Worm (Caenorhabditis elegans) whole organism, mixed stage, embryonic: Measurements from ENCODE around the gene W03F8.6.

Experiments used
- M03D4.4 ChIP-seq: sonication (generic microtip); optimal IDR thresholded peaks from 2 replicates; lab custom pipeline; 2017; ENCODE audit warnings: mild to moderate bottlenecking, missing genetic modification characterization, missing compliant biosample characterization
- bed-3 ChIP-seq: fragments of 200-800 bp; sonication (Bioruptor generic); optimal IDR thresholded peaks from 3 replicates; lab custom pipeline; 2018; ENCODE audit warnings: mild to moderate bottlenecking, missing genetic modification characterization, moderate library complexity, missing compliant biosample characterization
- blmp-1 ChIP-seq: fragments of 150-350 bp; optimal IDR thresholded peaks from 2 replicates; lab custom pipeline; 2014; ENCODE audit warnings: missing biosample characterization, missing genetic modification characterization
- ceh-39 ChIP-seq: fragments of 150-350 bp; optimal IDR thresholded peaks from 2 replicates; lab custom pipeline; 2014; ENCODE audit warnings: missing biosample characterization, missing genetic modification characterization
- ceh-43 ChIP-seq: fragments of 200-800 bp; sonication (Bioruptor generic); optimal IDR thresholded peaks from 2 replicates; lab custom pipeline; 2018; ENCODE audit warnings: mild to moderate bottlenecking, missing genetic modification characterization, moderate library complexity, missing compliant biosample characterization
- ceh-83 ChIP-seq: fragments of 200-800 bp; sonication (Bioruptor generic); optimal IDR thresholded peaks from 2 replicates; lab custom pipeline; 2018; ENCODE audit warnings: mild to moderate bottlenecking, missing genetic modification characterization, missing compliant biosample characterization
- ces-1 ChIP-seq: fragments of 150-350 bp; optimal IDR thresholded peaks from 2 replicates; lab custom pipeline; 2014; ENCODE audit warnings: missing biosample characterization, missing genetic modification reagents, missing genetic modification characterization
- cnd-1 ChIP-seq: fragments of 200-800 bp; sonication (Bioruptor generic); optimal IDR thresholded peaks from 2 replicates; lab custom pipeline; 2018; ENCODE audit warnings: mild to moderate bottlenecking, missing genetic modification characterization, missing compliant biosample characterization
- drap-1 ChIP-seq: fragments of 200-800 bp; sonication (Bioruptor generic); optimal IDR thresholded peaks from 3 replicates; lab custom pipeline; 2018; ENCODE audit warnings: mild to moderate bottlenecking, missing genetic modification characterization, missing compliant biosample characterization
- elt-1 ChIP-seq: sonication (generic microtip); optimal IDR thresholded peaks from 2 replicates; lab custom pipeline; 2017; ENCODE audit warnings: missing genetic modification characterization, mild to moderate bottlenecking, missing compliant biosample characterization, antibody characterized with exemption, moderate library complexity, borderline replicate concordance; ENCODE audit not compliant: insufficient read depth
- elt-3 ChIP-seq: fragments of 150-350 bp; optimal IDR thresholded peaks from 2 replicates; lab custom pipeline; 2014; ENCODE audit warnings: missing biosample characterization, missing genetic modification characterization
- flh-1 ChIP-seq: fragments of 200-800 bp; sonication (Bioruptor generic); optimal IDR thresholded peaks from 2 replicates; lab custom pipeline; 2018; ENCODE audit warnings: mild to moderate bottlenecking, missing genetic modification characterization, moderate library complexity, missing compliant biosample characterization
- ham-2 ChIP-seq: fragments of 200-800 bp; sonication (Bioruptor generic); optimal IDR thresholded peaks from 2 replicates; lab custom pipeline; 2018; ENCODE audit warnings: mild to moderate bottlenecking, missing genetic modification characterization, missing compliant biosample characterization
- hlh-1 ChIP-seq: fragments of 150-350 bp; optimal IDR thresholded peaks from 2 replicates; lab custom pipeline; 2014; ENCODE audit warnings: missing biosample characterization, missing genetic modification reagents, missing genetic modification characterization
- lin-13 ChIP-seq: fragments of 150-350 bp; optimal IDR thresholded peaks from 2 replicates; lab custom pipeline; 2014; ENCODE audit warnings: missing biosample characterization, missing genetic modification characterization
- lin-32 ChIP-seq: fragments of 200-800 bp; sonication (Bioruptor generic); optimal IDR thresholded peaks from 2 replicates; lab custom pipeline; 2018; ENCODE audit warnings: mild to moderate bottlenecking, missing genetic modification characterization, missing compliant biosample characterization
- lsy-2 ChIP-seq: fragments of 150-350 bp; optimal IDR thresholded peaks from 2 replicates; lab custom pipeline; 2014; ENCODE audit warnings: missing biosample characterization, missing genetic modification characterization
- mab-5 ChIP-seq: fragments of 150-350 bp; optimal IDR thresholded peaks from 2 replicates; lab custom pipeline; 2014; ENCODE audit warnings: missing biosample characterization, missing genetic modification characterization
- mep-1 ChIP-seq: fragments of 150-350 bp; optimal IDR thresholded peaks from 2 replicates; lab custom pipeline; 2017; ENCODE audit warnings: missing biosample characterization, missing genetic modification reagents, missing genetic modification characterization, inconsistent platforms
- mls-2 ChIP-seq: sonication (generic microtip); optimal IDR thresholded peaks from 2 replicates; lab custom pipeline; 2016; ENCODE audit warnings: mild to moderate bottlenecking, missing genetic modification characterization, moderate library complexity, missing compliant biosample characterization
- nhr-12 ChIP-seq: fragments of 150-350 bp; optimal IDR thresholded peaks from 2 replicates; lab custom pipeline; 2014; ENCODE audit warnings: missing biosample characterization, missing genetic modification characterization
- nhr-2 ChIP-seq: fragments of 150-350 bp; optimal IDR thresholded peaks from 2 replicates; lab custom pipeline; 2014; ENCODE audit warnings: missing biosample characterization, missing genetic modification characterization
- nhr-237 ChIP-seq: fragments of 150-350 bp; optimal IDR thresholded peaks from 2 replicates; lab custom pipeline; 2014; ENCODE audit warnings: missing biosample characterization, missing genetic modification characterization
- nhr-28 ChIP-seq: fragments of 150-350 bp; optimal IDR thresholded peaks from 2 replicates; lab custom pipeline; 2014; ENCODE audit warnings: missing biosample characterization, missing genetic modification characterization
- pha-4 ChIP-seq: fragments of 150-350 bp; optimal IDR thresholded peaks from 2 replicates; lab custom pipeline; 2018; ENCODE audit warnings: missing biosample characterization, missing genetic modification reagents, missing genetic modification characterization
- sem-2 ChIP-seq: fragments of 200-800 bp; sonication (Bioruptor generic); optimal IDR thresholded peaks from 2 replicates; lab custom pipeline; 2018; ENCODE audit warnings: mild to moderate bottlenecking, missing genetic modification characterization, missing compliant biosample characterization
- snpc-4 ChIP-seq: fragments of 150-350 bp; optimal IDR thresholded peaks from 2 replicates; lab custom pipeline; 2014; ENCODE audit warnings: missing biosample characterization, missing genetic modification characterization
- sptf-1 ChIP-seq: sonication (generic microtip); optimal IDR thresholded peaks from 2 replicates; lab custom pipeline; 2017; ENCODE audit warnings: mild to moderate bottlenecking, missing genetic modification characterization, moderate library complexity, missing compliant biosample characterization
- tbx-8 ChIP-seq: fragments of 200-800 bp; sonication (Bioruptor generic); optimal IDR thresholded peaks from 2 replicates; lab custom pipeline; 2018; ENCODE audit warnings: mild to moderate bottlenecking, missing genetic modification characterization, moderate library complexity, missing compliant biosample characterization
- unc-120 ChIP-seq: sonication (generic microtip); optimal IDR thresholded peaks from 2 replicates; lab custom pipeline; 2017; ENCODE audit warnings: missing genetic modification characterization, missing compliant biosample characterization; ENCODE audit not compliant: poor library complexity, severe bottlenecking
- unc-62 ChIP-seq: fragments of 150-350 bp; optimal IDR thresholded peaks from 2 replicates; lab custom pipeline; 2014; ENCODE audit warnings: missing biosample characterization, missing genetic modification reagents, missing genetic modification characterization
- zip-8 ChIP-seq: fragments of 150-350 bp; optimal IDR thresholded peaks from 2 replicates; lab custom pipeline; 2014; ENCODE audit warnings: missing biosample characterization, missing genetic modification characterization
- ztf-11 ChIP-seq: fragments of 150-350 bp; optimal IDR thresholded peaks from 2 replicates; lab custom pipeline; 2014; ENCODE audit warnings: missing biosample characterization, missing genetic modification characterization

The W03F8.6 gene

DNA sequence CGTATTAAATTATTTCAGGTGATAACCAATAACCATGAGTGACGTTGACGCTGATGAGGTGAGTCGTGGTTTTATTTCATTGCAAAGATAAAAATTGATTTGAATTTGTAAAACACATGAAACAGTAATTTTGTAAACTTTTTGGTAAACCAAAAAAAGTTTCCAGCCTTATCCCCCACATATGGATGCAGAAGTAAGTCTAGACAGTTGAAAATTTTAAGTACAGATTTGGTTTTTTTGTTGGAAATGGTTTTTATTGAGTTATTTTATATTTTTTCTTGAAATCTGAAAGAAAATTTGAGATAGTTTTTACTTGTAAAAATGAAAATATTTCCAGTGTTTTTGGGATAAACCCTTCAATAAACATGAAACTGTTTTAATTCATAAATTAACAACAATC, 18.2 kb upstream of the W03F8.6 start, which contains the start of gene tni-4:
Gene tni-4, plus strand, starts transcription at position 19 of the 400 bp plus-strand sequence.
- TF ChIP-seq lin-13 (tag; lab: Kevin White, UChicago) (no peak), elt-1 (tag; lab: Kevin White, UChicago) (no peak), ces-1 (GFP tag; lab: Kevin White, UChicago) (no peak), flh-1 (GFP tag; lab: Kevin White, UChicago) (no peak), sptf-1 (tag; lab: Kevin White, UChicago) (no peak), elt-3 (tag; lab: Kevin White, UChicago) (no peak), mep-1 (tag; lab: Kevin White, UChicago) (no peak), mls-2 (no peak), unc-120 (tag; lab: Kevin White, UChicago) (no peak), ceh-83 (GFP tag; lab: Kevin White, UChicago) (no peak), unc-62 (GFP tag; lab: Kevin White, UChicago) (no peak), blmp-1 (tag; lab: Kevin White, UChicago) (no peak), nhr-28 (tag; lab: Kevin White, UChicago) (no peak), sem-2 (GFP tag; lab: Kevin White, UChicago) (no peak)

DNA sequence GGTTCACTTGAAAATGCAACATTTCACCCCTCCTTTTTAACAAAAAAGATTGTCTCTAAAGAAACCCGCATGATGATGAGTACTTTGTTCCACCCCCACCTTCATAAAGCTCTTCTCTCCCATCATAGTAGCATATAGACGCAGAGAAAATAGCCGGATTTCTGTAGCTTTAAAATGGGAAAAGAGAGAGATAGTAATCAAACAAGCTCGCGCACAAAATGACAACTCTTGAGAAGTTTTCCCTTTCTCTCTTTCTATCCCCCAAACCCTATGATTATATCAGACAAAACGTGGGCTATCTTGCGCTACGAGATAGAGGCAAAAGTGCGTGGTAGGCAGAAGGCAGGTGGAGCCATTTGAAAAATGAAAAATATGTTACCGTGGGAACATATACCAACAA, 16.2 kb upstream of the W03F8.6 start:
- TF ChIP-seq lin-32 (GFP tag; lab: Kevin White, UChicago), result no peak
- TF ChIP-seq elt-1 (tag; lab: Kevin White, UChicago), result no peak
- no peak for TF ChIP-seq tbx-8 (GFP tag; lab: Kevin White, UChicago)
- no peak for TF ChIP-seq ham-2 (GFP tag; lab: Kevin White, UChicago)
- no peak for TF ChIP-seq nhr-12 (tag; lab: Kevin White, UChicago)
- TF ChIP-seq pha-4, result no peak
- TF ChIP-seq snpc-4 (tag; lab: Kevin White, UChicago), result no peak
- TF ChIP-seq blmp-1 (tag; lab: Kevin White, UChicago), result no peak
- TF ChIP-seq zip-8 (tag; lab: Kevin White, UChicago), result no peak
- no peak for TF ChIP-seq lin-13 (tag; lab: Kevin White, UChicago)
- no peak for TF ChIP-seq drap-1
- TF ChIP-seq nhr-237, result no peak
- TF ChIP-seq mls-2, result no peak
- no peak for TF ChIP-seq bed-3 (GFP tag; lab: Kevin White, UChicago)
- no peak for TF ChIP-seq ceh-43 (GFP tag; lab: Kevin White, UChicago)
- TF ChIP-seq sem-2 (GFP tag; lab: Kevin White, UChicago), result no peak
- no peak for TF ChIP-seq mab-5 (tag; lab: Kevin White, UChicago)
- TF ChIP-seq lsy-2, result no peak

DNA sequence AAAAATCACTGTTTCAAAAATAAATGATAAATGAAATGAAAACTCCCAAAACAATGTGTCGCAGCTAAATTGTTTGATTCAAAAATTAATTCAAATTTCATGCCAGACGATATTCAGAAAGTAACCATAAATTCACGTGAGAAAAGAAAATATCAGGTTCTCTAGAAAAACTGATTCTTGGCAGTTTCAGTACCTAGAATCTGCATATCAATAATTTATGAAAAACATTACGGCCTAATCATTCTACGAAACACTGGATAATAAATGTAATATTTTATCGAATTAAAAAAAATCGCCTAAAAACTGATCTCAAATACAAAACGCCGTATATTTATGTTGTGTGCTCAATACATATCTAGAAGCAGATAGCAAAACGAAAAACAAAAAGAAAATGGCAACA, 14.4 kb upstream of the W03F8.6 start:
- TF ChIP-seq mls-2, result no peak
- no peak for TF ChIP-seq tbx-8 (GFP tag; lab: Kevin White, UChicago)
- no peak for TF ChIP-seq pha-4
- TF ChIP-seq, all 35 proteins: peak for 0

DNA sequence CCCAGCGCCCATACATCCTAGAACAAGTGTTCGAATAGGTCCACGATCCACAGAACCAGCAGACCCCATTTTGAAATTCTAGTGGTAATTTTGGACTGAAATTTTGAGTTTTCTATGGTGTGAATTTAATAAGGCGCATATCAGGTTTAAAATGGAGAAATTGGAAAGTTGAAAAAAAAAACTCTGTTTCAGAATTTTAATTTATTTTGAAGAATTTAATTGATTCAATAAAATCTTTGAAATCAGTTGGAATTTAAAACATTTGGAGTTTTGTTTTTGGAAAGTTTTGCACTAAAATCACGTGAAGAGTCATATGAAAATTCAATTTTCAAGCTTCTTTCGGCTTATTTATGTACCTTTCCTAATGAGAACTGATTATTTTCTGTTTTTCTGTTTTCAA, 9.2 kb upstream of the W03F8.6 start, which contains the start of gene gpa-18:
Gene gpa-18, minus strand, starts transcription at position 101 of the 400 bp plus-strand sequence.
- TF ChIP-seq hlh-1 (tag; lab: Kevin White, UChicago), result no peak
- TF ChIP-seq mep-1 (tag; lab: Kevin White, UChicago), result no peak
- no peak for TF ChIP-seq ham-2 (GFP tag; lab: Kevin White, UChicago)
- no peak for TF ChIP-seq ceh-39 (tag; lab: Kevin White, UChicago)
- no peak for TF ChIP-seq unc-62 (GFP tag; lab: Kevin White, UChicago)
- TF ChIP-seq lin-13 (tag; lab: Kevin White, UChicago), result no peak
- no peak for TF ChIP-seq lin-32 (GFP tag; lab: Kevin White, UChicago)
- TF ChIP-seq mls-2, result no peak

DNA sequence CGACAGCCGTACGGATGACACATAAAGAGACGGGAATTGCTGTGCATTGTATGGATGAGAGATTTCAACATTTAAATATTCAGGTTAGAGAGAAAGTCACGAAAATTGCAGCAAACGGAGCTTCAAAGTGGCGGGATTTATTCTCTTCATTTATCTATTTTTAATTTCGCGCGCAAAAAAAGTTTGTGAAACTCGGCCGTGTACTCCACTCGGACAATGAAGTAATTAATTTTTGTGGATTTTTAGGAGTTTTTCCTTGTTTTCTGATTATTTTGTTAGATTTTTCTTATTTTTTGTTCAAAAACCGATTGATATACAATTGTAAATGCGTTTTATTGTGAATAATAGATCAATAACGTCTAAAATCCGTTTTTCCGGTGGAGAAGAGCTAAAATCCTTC, 1.7 kb upstream of the W03F8.6 start:
- TF ChIP-seq ceh-39 (tag; lab: Kevin White, UChicago) (no peak), unc-62 (GFP tag; lab: Kevin White, UChicago) (no peak), bed-3 (GFP tag; lab: Kevin White, UChicago) (no peak), nhr-12 (tag; lab: Kevin White, UChicago) (no peak), lsy-2 (no peak), lin-13 (tag; lab: Kevin White, UChicago) (no peak), tbx-8 (GFP tag; lab: Kevin White, UChicago) (no peak), lin-32 (GFP tag; lab: Kevin White, UChicago) (no peak), mab-5 (tag; lab: Kevin White, UChicago) (no peak), sem-2 (GFP tag; lab: Kevin White, UChicago) (no peak), ztf-11 (tag; lab: Kevin White, UChicago) (no peak), blmp-1 (tag; lab: Kevin White, UChicago) (no peak), cnd-1 (tag; lab: Kevin White, UChicago) (no peak), sptf-1 (tag; lab: Kevin White, UChicago) (no peak), elt-1 (tag; lab: Kevin White, UChicago) (no peak), nhr-28 (tag; lab: Kevin White, UChicago) (no peak), unc-120 (tag; lab: Kevin White, UChicago) (no peak), nhr-2 (tag; lab: Kevin White, UChicago) (no peak), elt-3 (tag; lab: Kevin White, UChicago) (no peak), M03D4.4 (no peak)
